Fruit fly (Drosophila melanogaster) whole organism: ENCODE data around the gene Sprn.

Experiments
- CG8478 ChIP-seq: fragments of >200 bp; optimal IDR thresholded peaks from 2 replicates; lab custom pipeline; 2018; ENCODE audit warnings: inconsistent platforms
- Dll ChIP-seq: fragments of >200 bp; optimal IDR thresholded peaks from 2 replicates; lab custom pipeline; 2017
- EcR ChIP-seq, 2 experiments: fragments of >200 bp; optimal IDR thresholded peaks; 2 replicates each; lab custom pipeline; 2017; ENCODE audit warnings: missing biosample characterization in 2 of 2, missing genetic modification characterization in 2 of 2, missing genetic modification reagents in 2 of 2
- pan ChIP-seq: fragments of >200 bp; optimal IDR thresholded peaks from 2 replicates; lab custom pipeline; 2017
- psq ChIP-seq: fragments of >200 bp; optimal IDR thresholded peaks from 2 replicates; lab custom pipeline; 2017
- usp ChIP-seq: fragments of >200 bp; optimal IDR thresholded peaks from 2 replicates; lab custom pipeline; 2017; ENCODE audit warnings: missing biosample characterization, missing genetic modification characterization, mixed read lengths

Sprn gene

dm6 chr3L:11878815-11879214, at the start of gene Sprn:
Gene Sprn, plus strand, starts transcription at chr3L:11879115.
- TF ChIP-seq CG8478, result no peak
- TF ChIP-seq Dll (lab: Kevin White, UChicago), result no peak
- TF ChIP-seq EcR (GFP tag; optimal IDR thresholded peaks at IDR 0.05; lab: Kevin White, UChicago), result no peak
- TF ChIP-seq usp (GFP tag; lab: Kevin White, UChicago), result no peak
- no peak for TF ChIP-seq psq
- TF ChIP-seq pan, result no peak

DNA sequence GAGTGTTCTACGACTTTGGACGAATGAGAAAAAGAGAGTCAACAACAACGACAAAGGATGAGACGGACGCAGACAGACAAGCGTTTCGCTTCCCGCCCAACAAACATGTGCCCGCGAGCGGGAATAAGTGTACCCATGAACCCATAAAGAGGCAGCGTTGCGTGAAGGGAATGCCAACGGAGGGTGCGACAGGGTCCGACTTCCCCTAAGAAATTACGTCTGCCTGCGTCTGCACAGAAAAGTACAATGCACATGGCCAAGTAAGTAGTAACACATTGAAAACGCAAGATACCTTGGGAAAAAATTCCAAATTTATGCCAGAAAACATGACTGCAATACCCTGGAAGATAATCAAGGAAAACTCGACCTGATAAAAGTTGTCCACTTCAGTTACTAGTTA, 47.7 kb upstream of the Sprn start:
- TF ChIP-seq usp (GFP tag; lab: Kevin White, UChicago), result no peak
- no peak for TF ChIP-seq Dll (lab: Kevin White, UChicago)
- TF ChIP-seq psq, result no peak
- TF ChIP-seq CG8478, result no peak
- no peak for TF ChIP-seq EcR (GFP tag; optimal IDR thresholded peaks at IDR 0.05; lab: Kevin White, UChicago)
- no peak for TF ChIP-seq pan

DNA sequence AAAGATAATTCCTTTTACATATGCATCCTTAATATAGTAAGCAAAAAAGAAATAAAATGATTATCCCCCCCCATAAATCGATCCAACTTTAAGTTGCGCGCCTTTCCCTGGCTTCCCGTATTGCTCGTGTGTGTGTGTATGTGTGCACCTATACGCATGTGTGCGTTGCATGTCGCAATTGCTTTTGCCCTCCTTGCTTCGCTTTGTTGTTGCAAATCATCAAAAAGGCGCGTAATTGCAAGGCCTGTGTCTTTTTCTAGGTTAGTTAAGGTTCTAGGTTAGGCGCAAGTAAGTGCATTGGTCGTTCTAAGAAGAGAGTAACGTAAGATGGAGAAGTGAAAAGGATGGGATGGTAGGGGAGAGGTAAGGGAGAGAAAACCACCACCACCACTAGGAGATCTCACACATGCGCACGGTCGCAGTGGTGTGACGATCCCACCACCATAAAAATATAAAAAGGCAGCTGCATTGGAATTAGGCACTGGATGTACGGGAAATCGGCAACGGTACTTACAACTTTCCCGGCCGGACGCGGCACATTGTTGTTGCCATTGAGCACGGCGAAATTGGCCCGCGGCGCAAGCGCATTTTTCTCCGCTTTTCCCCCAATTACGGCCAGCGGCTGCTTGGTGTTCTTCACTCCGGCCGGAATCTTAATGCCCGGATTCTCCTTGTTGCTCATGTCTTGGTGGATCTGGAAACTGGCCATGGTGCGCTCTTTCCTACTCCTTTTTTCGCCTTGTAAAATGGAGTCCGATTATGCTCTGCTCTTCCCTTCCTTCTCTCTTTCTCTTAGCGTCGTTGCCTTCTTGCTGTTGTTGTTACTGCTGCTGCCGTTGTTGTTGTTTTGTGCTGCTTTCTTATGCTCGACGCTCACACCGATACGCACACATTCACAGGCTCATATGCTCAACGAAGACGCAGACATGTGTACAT, 46.3 kb upstream of the Sprn start:
- no peak for TF ChIP-seq CG8478
- no peak for TF ChIP-seq Dll (lab: Kevin White, UChicago)
- TF ChIP-seq psq, result no peak
- TF ChIP-seq pan, result no peak
- TF ChIP-seq usp (GFP tag; lab: Kevin White, UChicago), result no peak
- no peak for TF ChIP-seq EcR (GFP tag; optimal IDR thresholded peaks at IDR 0.05; lab: Kevin White, UChicago)

dm6 chr3L:11833296-11833717, 45.6 kb upstream of the Sprn start, which contains the start of gene CycA:
Gene CycA, minus strand, starts transcription at chr3L:11833578.
- no peak for TF ChIP-seq pan
- no peak for TF ChIP-seq usp (GFP tag; lab: Kevin White, UChicago)
- TF ChIP-seq psq, result no peak
- TF ChIP-seq CG8478, result no peak

- TF ChIP-seq CG8478 (no peak), psq (no peak), Dll (lab: Kevin White, UChicago) (no peak), pan (no peak), EcR (GFP tag; optimal IDR thresholded peaks at IDR 0.05; lab: Kevin White, UChicago) (no peak), usp (GFP tag; lab: Kevin White, UChicago) (no peak)
Observed at dm6 chr3L:11836575-11837077, 42.3 kb upstream of the Sprn start, which contains the start of gene CG43064. Gene CG43064, minus strand, starts transcription at chr3L:11836721.

DNA sequence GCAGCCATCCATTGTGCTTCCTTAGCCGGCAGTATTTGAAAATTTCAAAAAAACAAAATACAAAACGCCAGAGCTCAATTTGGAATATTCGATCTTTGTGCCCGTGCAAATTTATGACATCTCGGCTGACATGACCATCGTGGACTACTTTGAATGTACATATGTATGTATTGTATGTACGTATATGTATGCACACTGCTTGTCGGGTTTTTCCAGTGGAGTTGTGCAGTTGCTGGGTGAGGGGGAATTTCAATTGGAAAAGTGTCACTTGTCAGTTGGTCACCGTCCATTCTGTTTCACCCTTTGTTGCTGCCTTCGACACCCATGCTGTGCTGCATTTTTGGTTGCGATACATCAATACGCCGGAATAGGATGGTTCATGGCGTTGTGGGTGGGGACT, 31.2 kb upstream of the Sprn start, which contains the start of gene CG12521:
TSS of gene CG12521 (minus strand) at position 101 of the 400 bp plus-strand sequence.
- TF ChIP-seq CG8478, result no peak

- TF ChIP-seq EcR (GFP tag; optimal IDR thresholded peaks at IDR 0.05; lab: Kevin White, UChicago) (no peak), psq (no peak), usp (GFP tag; lab: Kevin White, UChicago) (no peak), Dll (lab: Kevin White, UChicago) (no peak), CG8478 (no peak), pan (no peak)
Observed at dm6 chr3L:11852924-11853323, 26.0 kb upstream of the Sprn start.

- TF ChIP-seq pan, result no peak
- no peak for TF ChIP-seq Dll (lab: Kevin White, UChicago)
- no peak for TF ChIP-seq usp (GFP tag; lab: Kevin White, UChicago)
- TF ChIP-seq CG8478, result no peak
- no peak for TF ChIP-seq EcR (GFP tag; optimal IDR thresholded peaks at IDR 0.05; lab: Kevin White, UChicago)
- no peak for TF ChIP-seq psq
Observed at dm6 chr3L:11858745-11859144, 20.2 kb upstream of the Sprn start.

- TF ChIP-seq EcR (GFP tag; optimal IDR thresholded peaks at IDR 0.05; lab: Kevin White, UChicago) (no peak), CG8478 (no peak), Dll (lab: Kevin White, UChicago) (no peak), pan (no peak), usp (GFP tag; lab: Kevin White, UChicago) (no peak), psq (no peak)
Observed at dm6 chr3L:11862266-11862665, 16.6 kb upstream of the Sprn start.

- no peak for TF ChIP-seq usp (GFP tag; lab: Kevin White, UChicago)
- TF ChIP-seq pan, result no peak
- no peak for TF ChIP-seq CG8478
- TF ChIP-seq psq, result no peak
- TF ChIP-seq EcR (GFP tag; optimal IDR thresholded peaks at IDR 0.05; lab: Kevin White, UChicago), result no peak
- TF ChIP-seq Dll (lab: Kevin White, UChicago), result no peak
Observed at dm6 chr3L:11863587-11863986, 15.3 kb upstream of the Sprn start.

- TF ChIP-seq EcR (GFP tag; optimal IDR thresholded peaks at IDR 0.05; lab: Kevin White, UChicago) (no peak), Dll (lab: Kevin White, UChicago) (no peak), usp (GFP tag; lab: Kevin White, UChicago) (no peak), pan (no peak), CG8478 (no peak), psq (no peak)
Observed at dm6 chr3L:11869328-11869727, 9.6 kb upstream of the Sprn start.

- TF ChIP-seq CG8478 (no peak), Dll (lab: Kevin White, UChicago) (no peak), psq (no peak), usp (GFP tag; lab: Kevin White, UChicago) (no peak), EcR (GFP tag; optimal IDR thresholded peaks at IDR 0.05; lab: Kevin White, UChicago) (no peak), pan (no peak)
Observed at dm6 chr3L:11871205-11871604, 7.7 kb upstream of the Sprn start, which contains the start of gene CG5906. Gene CG5906, minus strand, starts transcription at chr3L:11871305.

DNA sequence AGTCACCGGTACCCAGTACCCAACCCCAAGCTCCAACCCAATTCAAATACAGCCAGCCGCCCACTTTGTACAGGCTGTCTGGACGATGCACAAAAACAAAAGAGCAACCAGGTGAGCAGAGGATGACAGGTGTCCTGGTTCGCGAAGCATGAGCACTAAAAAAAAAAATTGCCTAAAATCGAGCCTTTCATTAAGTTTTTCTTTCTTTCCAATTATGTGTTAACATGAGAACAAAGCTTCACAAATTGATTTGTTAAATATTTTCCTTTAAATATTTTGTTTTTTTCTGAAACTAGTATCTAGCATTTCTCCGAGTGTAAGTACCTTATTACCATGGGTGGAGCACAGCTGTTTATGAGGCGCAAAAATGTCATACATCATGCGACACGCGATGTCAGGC, 4.2 kb upstream of the Sprn start:
- no peak for TF ChIP-seq psq
- no peak for TF ChIP-seq EcR (GFP tag; optimal IDR thresholded peaks at IDR 0.05; lab: Kevin White, UChicago)
- TF ChIP-seq pan, result no peak
- TF ChIP-seq usp (GFP tag; lab: Kevin White, UChicago), result no peak
- no peak for TF ChIP-seq CG8478
- no peak for TF ChIP-seq Dll (lab: Kevin White, UChicago)
